Worm (Caenorhabditis elegans) whole organism, L3 larva: ENCODE results near the gene ceh-62.

Source experiments
- R02D3.7 ChIP-seq: fragments of 150-350 bp; optimal IDR thresholded peaks from 2 replicates; lab custom pipeline; 2014; ENCODE audit warnings: missing biosample characterization, missing genetic modification characterization
- ZK546.5 ChIP-seq: sonication (generic microtip); optimal IDR thresholded peaks from 2 replicates; lab custom pipeline; 2017; ENCODE audit warnings: missing biosample characterization, missing genetic modification characterization
- ama-1 ChIP-seq: fragments of 150-350 bp; optimal IDR thresholded peaks from 2 replicates; lab custom pipeline; 2018
- ceh-16 ChIP-seq: sonication (generic microtip); optimal IDR thresholded peaks from 2 replicates; lab custom pipeline; 2017; ENCODE audit warnings: missing biosample characterization, missing genetic modification characterization
- ceh-28 ChIP-seq: fragments of 150-350 bp; optimal IDR thresholded peaks from 2 replicates; lab custom pipeline; 2014; ENCODE audit warnings: missing biosample characterization, missing genetic modification reagents, missing genetic modification characterization
- ceh-82 ChIP-seq: fragments of 150-350 bp; optimal IDR thresholded peaks from 2 replicates; lab custom pipeline; 2014; ENCODE audit warnings: missing biosample characterization, missing genetic modification characterization
- daf-12 ChIP-seq: fragments of 150-350 bp; optimal IDR thresholded peaks from 2 replicates; lab custom pipeline; 2014; ENCODE audit warnings: missing biosample characterization, missing genetic modification reagents, missing genetic modification characterization
- egl-27 ChIP-seq: sonication (generic microtip); optimal IDR thresholded peaks from 4 replicates; lab custom pipeline; 2017; ENCODE audit warnings: missing biosample characterization, missing genetic modification reagents, missing genetic modification characterization
- egl-5 ChIP-seq: fragments of 150-350 bp; optimal IDR thresholded peaks from 2 replicates; lab custom pipeline; 2017; ENCODE audit warnings: missing biosample characterization, missing genetic modification reagents, missing genetic modification characterization, inconsistent platforms
- elt-1 ChIP-seq: fragments of 150-350 bp; optimal IDR thresholded peaks from 2 replicates; lab custom pipeline; 2014; ENCODE audit warnings: missing biosample characterization, missing genetic modification characterization
- elt-2 ChIP-seq: sonication (generic microtip); optimal IDR thresholded peaks from 2 replicates; lab custom pipeline; 2016; ENCODE audit warnings: missing genetic modification reagents, mild to moderate bottlenecking, missing genetic modification characterization, missing compliant biosample characterization
- eor-1 ChIP-seq, 2 experiments: fragments of 150-350 bp; optimal IDR thresholded peaks; 2 replicates each; lab custom pipeline; 2014 to 2018; ENCODE audit warnings: missing biosample characterization in 2 of 2, missing genetic modification characterization in 2 of 2
- fkh-10 ChIP-seq: sonication (generic microtip); optimal IDR thresholded peaks from 2 replicates; lab custom pipeline; 2017; ENCODE audit warnings: missing biosample characterization, missing genetic modification reagents, missing genetic modification characterization
- fkh-2 ChIP-seq: fragments of 150-350 bp; optimal IDR thresholded peaks from 2 replicates; lab custom pipeline; 2014; ENCODE audit warnings: missing biosample characterization, missing genetic modification reagents, missing genetic modification characterization
- fos-1 ChIP-seq: fragments of 150-350 bp; optimal IDR thresholded peaks from 2 replicates; lab custom pipeline; 2014; ENCODE audit warnings: missing biosample characterization, missing genetic modification characterization
- hmg-11 ChIP-seq: sonication (generic microtip); optimal IDR thresholded peaks from 2 replicates; lab custom pipeline; 2016; ENCODE audit warnings: missing genetic modification characterization, missing compliant biosample characterization
- jun-1 ChIP-seq: fragments of 150-350 bp; optimal IDR thresholded peaks from 2 replicates; lab custom pipeline; 2014; ENCODE audit warnings: missing biosample characterization, missing genetic modification reagents, missing genetic modification characterization
- lin-15B ChIP-seq: fragments of 150-350 bp; optimal IDR thresholded peaks from 2 replicates; lab custom pipeline; 2014; ENCODE audit warnings: missing biosample characterization, missing genetic modification characterization
- lin-39 ChIP-seq: fragments of 150-350 bp; optimal IDR thresholded peaks from 2 replicates; lab custom pipeline; 2018; ENCODE audit warnings: missing biosample characterization, missing genetic modification reagents, missing genetic modification characterization
- lsy-12 ChIP-seq: sonication (generic microtip); optimal IDR thresholded peaks from 2 replicates; lab custom pipeline; 2016; ENCODE audit warnings: mild to moderate bottlenecking, missing genetic modification characterization, missing compliant biosample characterization
- mdl-1 ChIP-seq: fragments of 150-350 bp; optimal IDR thresholded peaks from 2 replicates; lab custom pipeline; 2014; ENCODE audit warnings: missing biosample characterization, missing genetic modification characterization
- nfya-1 ChIP-seq: sonication (generic microtip); optimal IDR thresholded peaks from 2 replicates; lab custom pipeline; 2017; ENCODE audit warnings: missing genetic modification characterization, mild to moderate bottlenecking, missing compliant biosample characterization, antibody characterized with exemption, moderate library complexity; ENCODE audit not compliant: insufficient read depth
- nhr-11 ChIP-seq: fragments of 150-350 bp; optimal IDR thresholded peaks from 2 replicates; lab custom pipeline; 2014; ENCODE audit warnings: missing biosample characterization, missing genetic modification characterization
- nhr-12 ChIP-seq: fragments of 150-350 bp; optimal IDR thresholded peaks from 2 replicates; lab custom pipeline; 2014; ENCODE audit warnings: missing biosample characterization, missing genetic modification characterization
- nhr-23 ChIP-seq: fragments of 150-350 bp; optimal IDR thresholded peaks from 2 replicates; lab custom pipeline; 2014; ENCODE audit warnings: missing biosample characterization, missing genetic modification reagents, missing genetic modification characterization
- nhr-237 ChIP-seq: fragments of 150-350 bp; optimal IDR thresholded peaks from 2 replicates; lab custom pipeline; 2014; ENCODE audit warnings: missing biosample characterization, missing genetic modification characterization
- nhr-25 ChIP-seq: sonication (generic microtip); optimal IDR thresholded peaks from 2 replicates; lab custom pipeline; 2017; ENCODE audit warnings: missing biosample characterization, missing genetic modification characterization
- nhr-43 ChIP-seq: sonication (generic microtip); optimal IDR thresholded peaks from 2 replicates; lab custom pipeline; 2016; ENCODE audit warnings: mild to moderate bottlenecking, missing genetic modification characterization, missing compliant biosample characterization; ENCODE audit not compliant: poor library complexity, severe bottlenecking
- nhr-67 ChIP-seq: fragments of 150-350 bp; optimal IDR thresholded peaks from 2 replicates; lab custom pipeline; 2014; ENCODE audit warnings: missing biosample characterization, missing genetic modification characterization
- nhr-76 ChIP-seq: fragments of 150-350 bp; sonication (generic microtip); optimal IDR thresholded peaks from 5 replicates; lab custom pipeline; 2014; ENCODE audit warnings: missing biosample characterization, missing genetic modification characterization
- nhr-77 ChIP-seq: fragments of 150-350 bp; optimal IDR thresholded peaks from 2 replicates; lab custom pipeline; 2014; ENCODE audit warnings: missing biosample characterization, missing genetic modification characterization
- pha-4 ChIP-seq: fragments of 150-350 bp; optimal IDR thresholded peaks from 2 replicates; lab custom pipeline; 2014; ENCODE audit warnings: missing biosample characterization, missing genetic modification reagents, missing genetic modification characterization
- pqm-1 ChIP-seq: fragments of 150-350 bp; optimal IDR thresholded peaks from 2 replicates; lab custom pipeline; 2017; ENCODE audit warnings: missing biosample characterization, missing genetic modification characterization, inconsistent platforms
- sea-2 ChIP-seq: fragments of 150-350 bp; sonication (generic microtip); optimal IDR thresholded peaks from 4 replicates; lab custom pipeline; 2014; ENCODE audit warnings: missing biosample characterization, missing genetic modification reagents, missing genetic modification characterization
- skn-1 ChIP-seq: fragments of 150-350 bp; optimal IDR thresholded peaks from 2 replicates; lab custom pipeline; 2014; ENCODE audit warnings: missing biosample characterization, missing genetic modification characterization
- snpc-4 ChIP-seq: fragments of 150-350 bp; optimal IDR thresholded peaks from 2 replicates; lab custom pipeline; 2014; ENCODE audit warnings: missing biosample characterization, missing genetic modification characterization
- tbx-2 ChIP-seq: sonication (generic microtip); optimal IDR thresholded peaks from 2 replicates; lab custom pipeline; 2016; ENCODE audit warnings: mild to moderate bottlenecking, missing genetic modification characterization, missing compliant biosample characterization
- unc-39 ChIP-seq: sonication (generic microtip); optimal IDR thresholded peaks from 4 replicates; lab custom pipeline; 2017; ENCODE audit warnings: missing biosample characterization, missing genetic modification characterization
- unc-62 ChIP-seq: fragments of 150-350 bp; sonication (generic microtip); optimal IDR thresholded peaks from 4 replicates; lab custom pipeline; 2014; ENCODE audit warnings: missing biosample characterization, missing genetic modification reagents, missing genetic modification characterization
- zag-1 ChIP-seq: fragments of 150-350 bp; optimal IDR thresholded peaks from 2 replicates; lab custom pipeline; 2014; ENCODE audit warnings: missing biosample characterization, missing genetic modification characterization
- ztf-11 ChIP-seq: fragments of 150-350 bp; optimal IDR thresholded peaks from 2 replicates; lab custom pipeline; 2014; ENCODE audit warnings: missing biosample characterization, missing genetic modification characterization
- ztf-4 ChIP-seq: fragments of 150-350 bp; optimal IDR thresholded peaks from 2 replicates; lab custom pipeline; 2014; ENCODE audit warnings: missing biosample characterization, missing genetic modification characterization

ceh-62 gene

ce11 chrII:10843527-10843926 is 38.0 kb downstream of the ceh-62 start, which contains the start of gene M106.8:
M106.8 (minus strand) TSS chrII:10843627.
- no peak for TF ChIP-seq egl-5 (tag; lab: Kevin White, UChicago)
- no peak for TF ChIP-seq ztf-11 (tag; lab: Kevin White, UChicago)
- no peak for TF ChIP-seq nfya-1 (tag; lab: Kevin White, UChicago)
- TF ChIP-seq lin-15B (tag; lab: Kevin White, UChicago) = no peak
- TF ChIP-seq skn-1 = no peak
- TF ChIP-seq fkh-10 (GFP tag; lab: Kevin White, UChicago) = no peak
- TF ChIP-seq nhr-67 (tag; lab: Kevin White, UChicago) = no peak
- no peak for TF ChIP-seq daf-12 (tag; lab: Kevin White, UChicago)
- TF ChIP-seq ZK546.5 (tag; lab: Kevin White, UChicago) = no peak
- TF ChIP-seq jun-1 (tag; lab: Kevin White, UChicago) = no peak
- no peak for TF ChIP-seq ceh-28 (tag; lab: Kevin White, UChicago)
- TF ChIP-seq eor-1 (tag; optimal IDR thresholded peaks at IDR 0.05; lab: Kevin White, UChicago) = no peak
- TF ChIP-seq nhr-77 (tag; lab: Kevin White, UChicago) = no peak
- no peak for TF ChIP-seq nhr-25 (tag; lab: Kevin White, UChicago)

- TF ChIP-seq ceh-16 (tag; lab: Kevin White, UChicago) = no peak
- no peak for TF ChIP-seq lsy-12 (tag; lab: Kevin White, UChicago)
- TF ChIP-seq nhr-77 (tag; lab: Kevin White, UChicago) = no peak
- no peak for TF ChIP-seq nhr-76 (tag; lab: Kevin White, UChicago)
- no peak for TF ChIP-seq eor-1 (tag; optimal IDR thresholded peaks at IDR 0.05; lab: Kevin White, UChicago)
Observed at ce11 chrII:10847057-10847456, 41.5 kb downstream of the ceh-62 start.

ce11 chrII:10849903-10850302 is 44.4 kb downstream of the ceh-62 start, which contains the start of gene M106.2:
M106.2 (minus strand) TSS chrII:10850003.
- TF ChIP-seq elt-1 (tag; lab: Kevin White, UChicago) (no peak), daf-12 (tag; lab: Kevin White, UChicago) (no peak), pqm-1 (tag; lab: Kevin White, UChicago) (no peak), zag-1 (no peak), ceh-28 (tag; lab: Kevin White, UChicago) (no peak), nfya-1 (tag; lab: Kevin White, UChicago) (no peak), ama-1 (lab: Kevin White, UChicago) (no peak), ZK546.5 (tag; lab: Kevin White, UChicago) (no peak), nhr-43 (tag; lab: Kevin White, UChicago) (no peak), nhr-237 (no peak), mdl-1 (no peak), fos-1 (no peak)

ce11 chrII:10851110-10851509 is 45.6 kb downstream of the ceh-62 start:
- TF ChIP-seq elt-2 (tag; lab: Kevin White, UChicago) = peak; percentile 83
- TF ChIP-seq pqm-1 (tag; lab: Kevin White, UChicago) = peak; percentile 60
- TF ChIP-seq hmg-11 (tag; lab: Kevin White, UChicago) = peak; percentile 64
- TF ChIP-seq fkh-2 (tag; lab: Kevin White, UChicago) = no peak
- TF ChIP-seq nhr-11 (tag; lab: Kevin White, UChicago) = no peak
- no peak for TF ChIP-seq ama-1 (lab: Kevin White, UChicago)
- no peak for TF ChIP-seq nhr-67 (tag; lab: Kevin White, UChicago)
- TF ChIP-seq lsy-12 (tag; lab: Kevin White, UChicago) = peak; percentile 19
- TF ChIP-seq zag-1 = no peak
- peak; percentile 24 for TF ChIP-seq lin-15B (tag; lab: Kevin White, UChicago)
- TF ChIP-seq nhr-25 (tag; lab: Kevin White, UChicago) = peak; percentile 92
- no peak for TF ChIP-seq nhr-237
- TF ChIP-seq nhr-12 (tag; lab: Kevin White, UChicago) = no peak
- peak; percentile 76 for TF ChIP-seq lin-39 (tag; lab: Kevin White, UChicago)
- peak; percentile 20 for TF ChIP-seq R02D3.7 (tag; lab: Kevin White, UChicago)
- TF ChIP-seq unc-39 (tag; lab: Kevin White, UChicago) = no peak
- no peak for TF ChIP-seq fkh-10 (GFP tag; lab: Kevin White, UChicago)
- peak; percentile 74 for TF ChIP-seq nhr-43 (tag; lab: Kevin White, UChicago)
- TF ChIP-seq mdl-1 = peak; percentile 42
- peak; percentile 80 for TF ChIP-seq nfya-1 (tag; lab: Kevin White, UChicago)
- no peak for TF ChIP-seq nhr-76 (tag; lab: Kevin White, UChicago)
- peak; percentile 24 for TF ChIP-seq ztf-4 (tag; lab: Kevin White, UChicago)
- no peak for TF ChIP-seq daf-12 (tag; lab: Kevin White, UChicago)
- TF ChIP-seq fos-1 = no peak
- TF ChIP-seq tbx-2 (tag; lab: Kevin White, UChicago) = peak; percentile 10
- peak; percentile 62 for TF ChIP-seq ceh-28 (tag; lab: Kevin White, UChicago)
- TF ChIP-seq egl-27 (tag; lab: Kevin White, UChicago) = peak; percentile 53
- peak; percentile 86 for TF ChIP-seq pha-4 (tag; lab: Kevin White, UChicago)
- TF ChIP-seq ZK546.5 (tag; lab: Kevin White, UChicago) = no peak
- no peak for TF ChIP-seq ceh-82
- peak; percentile 98 for TF ChIP-seq unc-62 (GFP tag; lab: Kevin White, UChicago)
- no peak for TF ChIP-seq sea-2
- TF ChIP-seq snpc-4 (tag; lab: Kevin White, UChicago) = peak; percentile 34
- peak; percentile 43 for TF ChIP-seq elt-1 (tag; lab: Kevin White, UChicago)
- peak; percentile 77 for TF ChIP-seq egl-5 (tag; lab: Kevin White, UChicago)
- TF ChIP-seq skn-1 = peak; percentile 51
- TF ChIP-seq ceh-16 (tag; lab: Kevin White, UChicago) = no peak
- peak; percentile 67 for TF ChIP-seq jun-1 (tag; lab: Kevin White, UChicago)
- peak; percentile 70 for TF ChIP-seq nhr-23
